Worm (Caenorhabditis elegans): ENCODE measurements around the gene islo-1.

DNA sequence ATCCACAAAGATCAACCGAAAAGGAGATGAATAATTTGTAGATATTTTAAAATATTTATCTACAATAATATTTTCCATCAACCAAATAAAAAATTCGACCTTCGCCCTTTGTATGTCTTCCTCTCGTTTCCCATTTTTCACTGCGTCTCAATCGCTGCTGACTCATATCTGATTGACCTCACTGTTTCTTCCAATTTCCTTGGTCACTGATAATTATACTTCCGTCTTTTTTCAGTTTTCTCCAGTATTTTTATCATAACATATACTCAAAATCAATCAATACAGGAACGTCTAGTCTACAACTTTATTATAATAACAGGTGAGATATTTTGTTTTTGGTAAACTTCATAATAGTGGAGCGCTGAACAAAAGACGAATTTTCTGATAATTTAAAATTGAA, 2.8 kb downstream of the islo-1 start, which contains the start of gene pmk-3:
- TF ChIP-seq tbp1 (GFP tag; optimal IDR thresholded peaks at IDR 0.05) (no peak), let-607 (tag; optimal IDR thresholded peaks at IDR 0.05) (peak in 1 of 2 experiments; percentile 19), egrh-3 (GFP tag; IDR thresholded peaks at IDR 0.05) (no peak), sdz-38 (tag; optimal IDR thresholded peaks at IDR 0.05) (no peak), dpl-1 (GFP tag; optimal IDR thresholded peaks at IDR 0.05) (no peak), Y53F4B.3 (GFP tag; IDR thresholded peaks at IDR 0.05) (no peak), aptf-3 (GFP tag; IDR thresholded peaks at IDR 0.05) (no peak), egl-44 (GFP tag; IDR thresholded peaks at IDR 0.05) (no peak), tbx-9 (tag; optimal IDR thresholded peaks at IDR 0.05; ENCODE audit: borderline replicate concordance) (no peak), ztf-26 (tag; optimal IDR thresholded peaks at IDR 0.05) (no peak), hlh-26 (GFP tag; conservative IDR thresholded peaks at IDR 0.05) (no peak), mel-28 (tag; optimal IDR thresholded peaks at IDR 0.05; ENCODE audit: borderline replicate concordance) (no peak), ets-4 (GFP tag; optimal IDR thresholded peaks at IDR 0.05) (no peak), Y95B8A.8 (GFP tag; IDR thresholded peaks at IDR 0.05) (no peak)
